Worm (Caenorhabditis elegans) whole organism, L4 larva: ENCODE measurements around the gene ZK666.12.
A peak's percentile ranks its signal among the peaks of the same experiment; 100 is the strongest.

Source experiments
- ama-1 ChIP-seq: fragments of 150-350 bp; optimal IDR thresholded peaks from 2 replicates; lab custom pipeline; 2014; ENCODE audit warnings: inconsistent platforms, mixed read lengths
- ces-1 ChIP-seq: fragments of 150-350 bp; sonication (generic microtip); optimal IDR thresholded peaks from 4 replicates; lab custom pipeline; 2014; ENCODE audit warnings: missing biosample characterization, missing genetic modification reagents, missing genetic modification characterization
- egl-27 ChIP-seq: sonication (generic microtip); optimal IDR thresholded peaks from 3 replicates; lab custom pipeline; 2017; ENCODE audit warnings: missing biosample characterization, missing genetic modification reagents, missing genetic modification characterization
- nhr-102 ChIP-seq: sonication (generic microtip); optimal IDR thresholded peaks from 2 replicates; lab custom pipeline; 2016; ENCODE audit warnings: mild to moderate bottlenecking, missing genetic modification characterization, moderate library complexity, missing compliant biosample characterization
- nhr-11 ChIP-seq: fragments of 150-350 bp; optimal IDR thresholded peaks from 2 replicates; lab custom pipeline; 2014; ENCODE audit warnings: missing biosample characterization, missing genetic modification characterization
- nhr-48 ChIP-seq: sonication (generic microtip); optimal IDR thresholded peaks from 2 replicates; lab custom pipeline; 2016; ENCODE audit warnings: mild to moderate bottlenecking, missing genetic modification characterization, missing compliant biosample characterization
- nhr-76 ChIP-seq: fragments of 150-350 bp; optimal IDR thresholded peaks from 2 replicates; lab custom pipeline; 2014; ENCODE audit warnings: missing biosample characterization, missing genetic modification characterization
- unc-130 ChIP-seq: sonication (generic microtip); optimal IDR thresholded peaks from 2 replicates; lab custom pipeline; 2016; ENCODE audit warnings: missing genetic modification reagents, missing genetic modification characterization, missing compliant biosample characterization

DNA sequence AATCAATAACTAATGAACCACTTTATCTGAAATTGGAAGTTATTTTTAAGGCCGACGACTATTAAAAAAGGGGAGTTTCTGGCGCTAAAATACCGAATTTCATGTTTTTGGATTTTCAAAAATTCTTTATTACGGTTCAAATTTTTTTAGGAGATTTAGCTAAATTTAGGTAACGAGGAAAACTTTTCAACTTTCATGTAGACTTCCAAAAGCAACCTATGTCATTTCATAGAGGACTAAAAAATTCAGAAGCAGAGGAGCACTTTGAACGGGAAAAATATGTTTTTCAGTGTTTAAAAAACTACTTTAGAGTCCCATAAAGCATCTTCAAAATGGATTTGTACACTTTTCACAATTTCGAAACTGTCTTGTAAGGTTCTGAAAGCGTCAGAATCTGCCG, 17.4 kb downstream of the ZK666.12 start:
- TF ChIP-seq nhr-48 (tag; lab: Kevin White, UChicago) (no peak), nhr-11 (tag; lab: Kevin White, UChicago) (no peak), ces-1 (GFP tag; lab: Kevin White, UChicago) (no peak), nhr-102 (tag; lab: Kevin White, UChicago) (no peak), ama-1 (peak; percentile 35), unc-130 (GFP tag; lab: Kevin White, UChicago) (no peak), egl-27 (tag; lab: Kevin White, UChicago) (no peak), nhr-76 (no peak)
